Fruit fly (Drosophila melanogaster): ENCODE data around the gene CG14011.

CG14011 gene

DNA sequence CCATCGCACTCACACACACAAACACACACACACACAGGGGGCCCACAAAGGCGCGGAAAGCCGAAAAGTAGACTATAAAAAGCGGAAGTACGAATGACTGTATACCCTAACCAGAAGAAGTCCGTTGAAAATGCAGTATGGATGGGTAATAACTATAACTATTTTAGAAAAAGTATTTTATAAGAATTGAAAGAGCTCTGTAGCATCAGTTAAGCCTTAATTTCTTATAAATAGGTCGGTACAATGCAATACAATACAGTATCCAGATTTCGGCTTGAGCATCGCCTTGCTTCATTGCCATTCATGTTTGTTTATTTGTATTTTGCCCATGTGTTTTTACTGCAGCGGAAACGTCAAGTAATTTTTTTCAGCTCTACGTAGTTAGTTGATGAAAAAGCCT, 11.4 kb downstream of the CG14011 start (continued):
- TF ChIP-seq CG32767 (GFP tag; IDR thresholded peaks at IDR 0.05) (no peak), CG3163 (GFP tag; optimal IDR thresholded peaks at IDR 0.05) (no peak), TFAM (GFP tag; optimal IDR thresholded peaks at IDR 0.05) (no peak), Side (GFP tag; optimal IDR thresholded peaks at IDR 0.05) (no peak), Dll (GFP tag; IDR thresholded peaks at IDR 0.05; ENCODE audit: partially characterized antibody) (no peak), Deaf1 (tag; optimal IDR thresholded peaks at IDR 0.05) (no peak), CG8281 (tag; optimal IDR thresholded peaks at IDR 0.05) (no peak), HLHmδ (GFP tag; optimal IDR thresholded peaks at IDR 0.05) (no peak), CG34376 (GFP tag; optimal IDR thresholded peaks at IDR 0.05) (no peak), Med (GFP tag) (no peak), CG18764 (GFP tag; optimal IDR thresholded peaks at IDR 0.05) (no peak), bigmax (GFP tag; optimal IDR thresholded peaks at IDR 0.05) (no peak), Pdp1 (GFP tag; optimal IDR thresholded peaks at IDR 0.05) (no peak), gfzf (GFP tag; optimal IDR thresholded peaks at IDR 0.05) (no peak), HLH4C (GFP tag; IDR thresholded peaks at IDR 0.05; ENCODE audit: partially characterized antibody) (no peak), pho (GFP tag; optimal IDR thresholded peaks at IDR 0.05) (no peak), CG3838 (GFP tag; optimal IDR thresholded peaks at IDR 0.05) (no peak), her (GFP tag; optimal IDR thresholded peaks at IDR 0.05) (no peak), inv (GFP tag; IDR thresholded peaks at IDR 0.05; ENCODE audit: partially characterized antibody) (no peak), CG5245 (GFP tag; optimal IDR thresholded peaks at IDR 0.05) (no peak), Mes4 (GFP tag; optimal IDR thresholded peaks at IDR 0.05) (no peak), vfl (GFP tag; optimal IDR thresholded peaks at IDR 0.05) (no peak), CG8765 (GFP tag; IDR thresholded peaks at IDR 0.05) (no peak), CG9876 (GFP tag; optimal IDR thresholded peaks at IDR 0.05) (no peak), chif (GFP tag; optimal IDR thresholded peaks at IDR 0.05) (no peak), CG13123 (GFP tag; optimal IDR thresholded peaks at IDR 0.05) (no peak), CG11695 (GFP tag; IDR thresholded peaks at IDR 0.05) (0 out of 3 replicates have a peak, but pooled peaks have one; percentile 45), chm (GFP tag; IDR thresholded peaks at IDR 0.05) (no peak), gcm2 (GFP tag; optimal IDR thresholded peaks at IDR 0.05) (no peak), sna (GFP tag; IDR thresholded peaks at IDR 0.05; ENCODE audit: partially characterized antibody) (no peak), pnt (GFP tag; optimal IDR thresholded peaks at IDR 0.05) (no peak), CG12071 (GFP tag; optimal IDR thresholded peaks at IDR 0.05) (no peak), ato (GFP tag; IDR thresholded peaks at IDR 0.05; ENCODE audit: partially characterized antibody) (no peak), CG8478 (optimal IDR thresholded peaks at IDR 0.05) (no peak), CG11723 (GFP tag; optimal IDR thresholded peaks at IDR 0.05) (no peak), Poxn (GFP tag; IDR thresholded peaks at IDR 0.05) (no peak), Hr39 (optimal IDR thresholded peaks at IDR 0.05) (no peak), CG30403 (GFP tag; optimal IDR thresholded peaks at IDR 0.05) (peak; percentile 30), lab (GFP tag; optimal IDR thresholded peaks at IDR 0.05) (peak; percentile 72), Camta (GFP tag; optimal IDR thresholded peaks at IDR 0.05) (no peak), CG3995 (GFP tag; optimal IDR thresholded peaks at IDR 0.05) (no peak), CG9932 (GFP tag; IDR thresholded peaks at IDR 0.05) (peak; percentile 58), Lim3 (GFP tag; IDR thresholded peaks at IDR 0.05) (no peak), dmrt11E (tag; optimal IDR thresholded peaks at IDR 0.05) (no peak), Dbx (GFP tag; IDR thresholded peaks at IDR 0.05) (no peak), Neu2 (GFP tag; optimal IDR thresholded peaks at IDR 0.05; ENCODE audit: borderline replicate concordance) (no peak), CG34224 (GFP tag; IDR thresholded peaks at IDR 0.05; ENCODE audit: partially characterized antibody) (no peak), ash1 (GFP tag; optimal IDR thresholded peaks at IDR 0.05) (no peak), row (GFP tag; IDR thresholded peaks at IDR 0.05) (peak; percentile 69), insv (GFP tag; optimal IDR thresholded peaks at IDR 0.05) (no peak), NC2α (GFP tag; optimal IDR thresholded peaks at IDR 0.05) (no peak), lola (GFP tag; optimal IDR thresholded peaks at IDR 0.05) (no peak)
